Worm (Caenorhabditis elegans) whole organism, L1 larva: ENCODE data around the gene Y6E2A.1.

ENCODE experiments used
- elt-2 ChIP-seq: sonication (generic microtip); optimal IDR thresholded peaks from 2 replicates; lab custom pipeline; 2016; ENCODE audit warnings: missing genetic modification characterization, mild to moderate bottlenecking, inconsistent platforms, missing compliant biosample characterization, missing genetic modification reagents
- fkh-10 ChIP-seq: sonication (generic microtip); optimal IDR thresholded peaks from 2 replicates; lab custom pipeline; 2017; ENCODE audit warnings: missing biosample characterization, missing genetic modification reagents, missing genetic modification characterization
- nhr-76 ChIP-seq: sonication (generic microtip); optimal IDR thresholded peaks from 2 replicates; lab custom pipeline; 2017; ENCODE audit warnings: missing biosample characterization, missing genetic modification characterization
- nhr-77 ChIP-seq: fragments of 150-350 bp; optimal IDR thresholded peaks from 2 replicates; lab custom pipeline; 2014; ENCODE audit warnings: missing biosample characterization, missing genetic modification characterization
- nhr-90 ChIP-seq: sonication (generic microtip); optimal IDR thresholded peaks from 2 replicates; lab custom pipeline; 2016; ENCODE audit warnings: mild to moderate bottlenecking, missing genetic modification characterization, missing compliant biosample characterization; ENCODE audit not compliant: poor library complexity
- snpc-4 ChIP-seq: fragments of 150-350 bp; optimal IDR thresholded peaks from 2 replicates; lab custom pipeline; 2014; ENCODE audit warnings: missing biosample characterization, missing genetic modification characterization
- unc-130 ChIP-seq: fragments of 150-350 bp; optimal IDR thresholded peaks from 2 replicates; lab custom pipeline; 2017; ENCODE audit warnings: missing biosample characterization, missing genetic modification characterization, inconsistent platforms
- zag-1 ChIP-seq: fragments of 150-350 bp; optimal IDR thresholded peaks from 2 replicates; lab custom pipeline; 2014; ENCODE audit warnings: missing biosample characterization, missing genetic modification characterization
- ztf-11 ChIP-seq, 2 experiments: sonication (generic microtip); optimal IDR thresholded peaks; 2 replicates each; lab custom pipeline; 2016 to 2017; ENCODE audit warnings: missing genetic modification characterization in 2 of 2, missing biosample characterization in 1 of 2, missing compliant biosample characterization in 1 of 2

- no peak for TF ChIP-seq elt-2 (tag; lab: Kevin White, UChicago)
- no peak for TF ChIP-seq nhr-76 (tag; lab: Kevin White, UChicago)
- TF ChIP-seq zag-1 (tag; lab: Kevin White, UChicago): no peak
- no peak for TF ChIP-seq ztf-11 (tag; optimal IDR thresholded peaks at IDR 0.05; lab: Kevin White, UChicago)
- no peak for TF ChIP-seq unc-130 (tag; lab: Kevin White, UChicago)
- no peak for TF ChIP-seq nhr-77 (tag; lab: Kevin White, UChicago)
- TF ChIP-seq fkh-10: no peak
- no peak for TF ChIP-seq snpc-4
- TF ChIP-seq nhr-90 (tag; lab: Kevin White, UChicago): peak; percentile 11
Measured at ce11 chrV:15707982-15708381, 2.3 kb downstream of the Y6E2A.1 start.
